Fruit fly (Drosophila melanogaster) whole organism, prepupa: ENCODE results near the gene MsrA.

Experiments
- Blimp-1 ChIP-seq: fragments of 200-800 bp; sonication (Bioruptor generic); optimal IDR thresholded peaks from 3 replicates; lab custom pipeline; 2017; ENCODE audit warnings: missing biosample characterization, missing genetic modification characterization, mild to moderate bottlenecking, moderate library complexity, missing genetic modification reagents
- CG10631 ChIP-seq: fragments of 200-800 bp; sonication (Bioruptor generic); optimal IDR thresholded peaks from 2 replicates; lab custom pipeline; 2016; ENCODE audit warnings: missing biosample characterization, missing genetic modification characterization
- CG10669 ChIP-seq: fragments of 200-800 bp; sonication (Bioruptor generic); optimal IDR thresholded peaks from 3 replicates; lab custom pipeline; 2018; ENCODE audit warnings: missing biosample characterization, mild to moderate bottlenecking, missing genetic modification characterization, moderate library complexity
- CG11294 ChIP-seq: fragments of 200-800 bp; sonication (Bioruptor generic); IDR thresholded peaks from 2 replicates; pipeline ENCODE4 v1.3.6; 2022; ENCODE audit warnings: missing biosample characterization, missing genetic modification characterization
- CG11762 ChIP-seq: fragments of 200-800 bp; sonication (Bioruptor generic); optimal IDR thresholded peaks from 3 replicates; lab custom pipeline; 2016; ENCODE audit warnings: missing biosample characterization, missing genetic modification characterization; ENCODE audit not compliant: insufficient read depth
- CG11902 ChIP-seq: fragments of 200-800 bp; sonication (Bioruptor generic); optimal IDR thresholded peaks from 3 replicates; lab custom pipeline; 2016; ENCODE audit warnings: missing biosample characterization, missing genetic modification characterization
- CG16779 ChIP-seq: fragments of 200-800 bp; sonication (Bioruptor generic); optimal IDR thresholded peaks from 3 replicates; lab custom pipeline; 2017; ENCODE audit warnings: missing biosample characterization, mild to moderate bottlenecking, missing genetic modification characterization
- CG3032 ChIP-seq: fragments of 200-800 bp; optimal IDR thresholded peaks from 2 replicates; lab custom pipeline; 2019; ENCODE audit warnings: missing biosample characterization, mild to moderate bottlenecking, missing genetic modification characterization, moderate library complexity
- CG31627 ChIP-seq: fragments of 200-800 bp; sonication (Bioruptor generic); optimal IDR thresholded peaks from 3 replicates; lab custom pipeline; 2016; ENCODE audit warnings: missing biosample characterization, missing genetic modification characterization
- CG32006 ChIP-seq: fragments of 200-800 bp; sonication (Bioruptor generic); optimal IDR thresholded peaks from 3 replicates; lab custom pipeline; 2017; ENCODE audit warnings: missing biosample characterization, mild to moderate bottlenecking, missing genetic modification characterization
- CG34406 ChIP-seq: fragments of 200-800 bp; sonication (Bioruptor generic); optimal IDR thresholded peaks from 3 replicates; lab custom pipeline; 2016; ENCODE audit warnings: missing biosample characterization, missing genetic modification characterization
- CG3919 ChIP-seq: fragments of 200-800 bp; sonication (Bioruptor generic); optimal IDR thresholded peaks from 3 replicates; lab custom pipeline; 2016; ENCODE audit warnings: missing biosample characterization, missing genetic modification characterization
- CG4318 ChIP-seq: fragments of 200-800 bp; sonication (Bioruptor generic); optimal IDR thresholded peaks from 3 replicates; lab custom pipeline; 2017; ENCODE audit warnings: missing biosample characterization, mild to moderate bottlenecking, missing genetic modification characterization
- CG6163 ChIP-seq: fragments of 200-800 bp; sonication (Bioruptor generic); IDR thresholded peaks from 3 replicates; pipeline ENCODE4 v1.3.6; 2022; ENCODE audit warnings: missing biosample characterization, missing genetic modification characterization
- CG6276 ChIP-seq: fragments of 200-800 bp; sonication (Bioruptor generic); optimal IDR thresholded peaks from 2 replicates; lab custom pipeline; 2017; ENCODE audit warnings: missing biosample characterization, mild to moderate bottlenecking, missing genetic modification characterization
- CG6792 ChIP-seq: fragments of 200-800 bp; sonication (Bioruptor generic); optimal IDR thresholded peaks from 3 replicates; lab custom pipeline; 2016; ENCODE audit warnings: missing biosample characterization, missing genetic modification characterization
- CG6808 ChIP-seq: fragments of 200-800 bp; sonication (Bioruptor generic); optimal IDR thresholded peaks from 3 replicates; lab custom pipeline; 2017; ENCODE audit warnings: missing biosample characterization, missing genetic modification characterization, mild to moderate bottlenecking, moderate library complexity, missing genetic modification reagents
- CG6854 ChIP-seq: fragments of 200-800 bp; sonication (Bioruptor generic); optimal IDR thresholded peaks from 2 replicates; lab custom pipeline; 2017; ENCODE audit warnings: missing biosample characterization, mild to moderate bottlenecking, missing genetic modification characterization
- CG8119 ChIP-seq: fragments of 200-800 bp; sonication (Bioruptor generic); IDR thresholded peaks from 3 replicates; pipeline ENCODE4 v1.3.6; 2022; ENCODE audit warnings: missing biosample characterization, missing genetic modification characterization
- CG8319 ChIP-seq: fragments of 200-800 bp; sonication (Bioruptor generic); optimal IDR thresholded peaks from 3 replicates; lab custom pipeline; 2016; ENCODE audit warnings: missing biosample characterization, missing genetic modification characterization
- CG8632 ChIP-seq: fragments of 200-800 bp; sonication (Bioruptor generic); optimal IDR thresholded peaks from 3 replicates; lab custom pipeline; 2016; ENCODE audit warnings: missing biosample characterization, missing genetic modification characterization
- CG9139 ChIP-seq: fragments of 200-800 bp; sonication (Bioruptor generic); optimal IDR thresholded peaks from 3 replicates; lab custom pipeline; 2017; ENCODE audit warnings: missing biosample characterization, mild to moderate bottlenecking, missing genetic modification characterization
- Eip78C ChIP-seq: fragments of 200-800 bp; sonication (Bioruptor generic); peaks from one replicate; lab custom pipeline; 2016; ENCODE audit warnings: missing biosample characterization, missing genetic modification characterization
- Eip93F ChIP-seq: fragments of 200-800 bp; sonication (Bioruptor generic); optimal IDR thresholded peaks from 2 replicates; lab custom pipeline; 2016; ENCODE audit warnings: missing biosample characterization, mild to moderate bottlenecking, missing genetic modification characterization
- Ets21C ChIP-seq: fragments of 200-800 bp; sonication (Bioruptor generic); optimal IDR thresholded peaks from 3 replicates; lab custom pipeline; 2016; ENCODE audit warnings: missing biosample characterization, missing genetic modification characterization
- Gug ChIP-seq: fragments of 200-800 bp; sonication (Bioruptor generic); IDR thresholded peaks from 2 replicates; pipeline ENCODE4 v1.3.6; 2022; ENCODE audit warnings: missing biosample characterization, missing genetic modification characterization
- Hr38 ChIP-seq: sonication (Bioruptor generic); optimal IDR thresholded peaks from 2 replicates; lab custom pipeline; 2016; ENCODE audit warnings: missing biosample characterization, missing genetic modification characterization
- Hr39 ChIP-seq: fragments of 200-800 bp; sonication (Bioruptor generic); optimal IDR thresholded peaks from 2 replicates; lab custom pipeline; 2016; ENCODE audit warnings: missing biosample characterization, missing genetic modification characterization
- Lpt ChIP-seq: fragments of 200-800 bp; sonication (Bioruptor generic); optimal IDR thresholded peaks from 3 replicates; lab custom pipeline; 2016; ENCODE audit warnings: missing biosample characterization, missing genetic modification characterization
- Met ChIP-seq: fragments of 200-800 bp; sonication (Bioruptor generic); optimal IDR thresholded peaks from 3 replicates; lab custom pipeline; 2016; ENCODE audit warnings: missing biosample characterization, missing genetic modification characterization
- Smox ChIP-seq: fragments of 200-800 bp; sonication (Bioruptor generic); optimal IDR thresholded peaks from 3 replicates; lab custom pipeline; 2016; ENCODE audit warnings: missing biosample characterization, missing genetic modification characterization
- Sox102F ChIP-seq: fragments of 200-800 bp; sonication (Bioruptor generic); optimal IDR thresholded peaks from 2 replicates; lab custom pipeline; 2016; ENCODE audit warnings: missing biosample characterization, mild to moderate bottlenecking, missing genetic modification characterization
- Sox15 ChIP-seq: fragments of 200-800 bp; sonication (Bioruptor generic); optimal IDR thresholded peaks from 3 replicates; lab custom pipeline; 2016; ENCODE audit warnings: missing biosample characterization, missing genetic modification characterization
- achi ChIP-seq: fragments of 200-800 bp; sonication (Bioruptor generic); optimal IDR thresholded peaks from 3 replicates; lab custom pipeline; 2016; ENCODE audit warnings: missing biosample characterization, missing genetic modification characterization
- acj6 ChIP-seq: fragments of 200-800 bp; sonication (Bioruptor generic); optimal IDR thresholded peaks from 3 replicates; lab custom pipeline; 2016; ENCODE audit warnings: missing biosample characterization, missing genetic modification characterization
- dac ChIP-seq: fragments of 200-800 bp; sonication (Bioruptor generic); optimal IDR thresholded peaks from 2 replicates; lab custom pipeline; 2017; ENCODE audit warnings: missing biosample characterization, mild to moderate bottlenecking, missing genetic modification characterization
- dsx ChIP-seq: fragments of 200-800 bp; optimal IDR thresholded peaks from 3 replicates; lab custom pipeline; 2019; ENCODE audit warnings: missing biosample characterization, mild to moderate bottlenecking, missing genetic modification characterization, moderate library complexity; ENCODE audit not compliant: poor library complexity, severe bottlenecking
- eg ChIP-seq: fragments of 200-800 bp; sonication (Bioruptor generic); IDR thresholded peaks from 3 replicates; pipeline ENCODE4 v1.3.6; 2022; ENCODE audit warnings: missing biosample characterization, missing genetic modification characterization
- esn ChIP-seq: fragments of 200-800 bp; sonication (Bioruptor generic); optimal IDR thresholded peaks from 2 replicates; lab custom pipeline; 2016; ENCODE audit warnings: missing biosample characterization, mild to moderate bottlenecking, missing genetic modification characterization, moderate library complexity
- fd59A ChIP-seq: fragments of 200-800 bp; sonication (Bioruptor generic); optimal IDR thresholded peaks from 2 replicates; lab custom pipeline; 2017; ENCODE audit warnings: missing biosample characterization, mild to moderate bottlenecking, missing genetic modification characterization, missing genetic modification reagents
- fd85E ChIP-seq: fragments of 200-800 bp; sonication (Bioruptor generic); optimal IDR thresholded peaks from 3 replicates; lab custom pipeline; 2016; ENCODE audit warnings: missing biosample characterization, missing genetic modification characterization
- fkh ChIP-seq: fragments of 200-800 bp; sonication (Bioruptor generic); optimal IDR thresholded peaks from 3 replicates; lab custom pipeline; 2017; ENCODE audit warnings: missing biosample characterization, mild to moderate bottlenecking, missing genetic modification characterization, moderate library complexity
- lz ChIP-seq: fragments of 200-800 bp; sonication (Bioruptor generic); optimal IDR thresholded peaks from 3 replicates; lab custom pipeline; 2016; ENCODE audit warnings: missing biosample characterization, missing genetic modification characterization
- net ChIP-seq: fragments of 200-800 bp; sonication (Bioruptor generic); optimal IDR thresholded peaks from 3 replicates; lab custom pipeline; 2016; ENCODE audit warnings: missing biosample characterization, missing genetic modification characterization
- pdm3 ChIP-seq: fragments of 200-800 bp; sonication (Bioruptor generic); optimal IDR thresholded peaks from 3 replicates; lab custom pipeline; 2016; ENCODE audit warnings: missing biosample characterization, missing genetic modification characterization
- salr ChIP-seq, 2 experiments: fragments of 200-800 bp; sonication (Bioruptor generic); optimal IDR thresholded peaks; 3 replicates each; lab custom pipeline; 2016 to 2018; ENCODE audit warnings: missing biosample characterization in 2 of 2, missing genetic modification characterization in 2 of 2, mild to moderate bottlenecking in 1 of 2
- svp ChIP-seq: fragments of 200-800 bp; sonication (Bioruptor generic); peaks from one replicate; lab custom pipeline; 2016; ENCODE audit warnings: missing biosample characterization, missing genetic modification characterization
- topi ChIP-seq: fragments of 200-800 bp; sonication (Bioruptor generic); optimal IDR thresholded peaks from 3 replicates; lab custom pipeline; 2016; ENCODE audit warnings: missing biosample characterization, missing genetic modification characterization
- vri ChIP-seq: fragments of 200-800 bp; sonication (Bioruptor generic); optimal IDR thresholded peaks from 3 replicates; lab custom pipeline; 2016; ENCODE audit warnings: missing biosample characterization, mild to moderate bottlenecking, missing genetic modification characterization

The MsrA gene

dm6 chr3L:15536550-15536949 lies 25.7 kb downstream of the MsrA start:
- peak; percentile 71 for TF ChIP-seq svp (GFP tag; lab: Kevin White, UChicago)
- TF ChIP-seq Met (GFP tag; lab: Kevin White, UChicago) = no peak

- TF ChIP-seq net (GFP tag; lab: Kevin White, UChicago) (peak; percentile 71), dac (GFP tag; lab: Kevin White, UChicago) (peak; percentile 41), CG16779 (peak; percentile 30), CG6163 (GFP tag; lab: Robert Waterston, UW) (peak; percentile 36; the same call in 2 of the 3 replicates), fd85E (GFP tag; lab: Kevin White, UChicago) (no peak), dsx (GFP tag; lab: Kevin White, UChicago) (peak; percentile 51), CG4318 (GFP tag; lab: Kevin White, UChicago) (peak; percentile 71), CG6808 (GFP tag; lab: Kevin White, UChicago) (peak; percentile 64), achi (GFP tag; lab: Kevin White, UChicago) (peak; percentile 76), salr (GFP tag; optimal IDR thresholded peaks at IDR 0.05; lab: Kevin White, UChicago) (peak in 1 of 2 experiments; percentile 84), CG6276 (GFP tag; lab: Kevin White, UChicago) (peak; percentile 79), CG6854 (GFP tag; lab: Kevin White, UChicago) (no peak), CG8319 (GFP tag; lab: Kevin White, UChicago) (peak; percentile 21), CG6792 (peak; percentile 27), CG3919 (peak; percentile 45), Lpt (GFP tag; lab: Kevin White, UChicago) (peak; percentile 66), acj6 (GFP tag; lab: Kevin White, UChicago) (peak; percentile 55), esn (GFP tag; lab: Kevin White, UChicago) (peak; percentile 46), CG10669 (GFP tag; lab: Kevin White, UChicago) (peak; percentile 57), Smox (GFP tag; lab: Kevin White, UChicago) (peak; percentile 55), Hr39 (peak; percentile 47), Sox102F (GFP tag; lab: Kevin White, UChicago) (peak; percentile 31), Blimp-1 (GFP tag; lab: Kevin White, UChicago) (no peak), eg (GFP tag; lab: Robert Waterston, UW) (peak; percentile 62; the same call in 1 of the 3 replicates), CG10631 (GFP tag; lab: Kevin White, UChicago) (peak; percentile 70), fd59A (peak; percentile 27), Gug (GFP tag; lab: Robert Waterston, UW) (peak; percentile 71), vri (GFP tag; lab: Kevin White, UChicago) (no peak), CG3032 (tag; lab: Kevin White, UChicago) (peak; percentile 56), CG11902 (GFP tag; lab: Kevin White, UChicago) (peak; percentile 5), pdm3 (GFP tag; lab: Kevin White, UChicago) (peak; percentile 68), Hr38 (no peak), Met (GFP tag; lab: Kevin White, UChicago) (peak; percentile 56), CG31627 (GFP tag; lab: Kevin White, UChicago) (peak; percentile 37), lz (peak; percentile 51), CG34406 (GFP tag; lab: Kevin White, UChicago) (peak; percentile 48), CG8632 (peak; percentile 29), CG32006 (GFP tag; lab: Kevin White, UChicago) (peak; percentile 90), fkh (GFP tag; lab: Kevin White, UChicago) (no peak), CG11762 (GFP tag; lab: Kevin White, UChicago) (peak; percentile 59), Sox15 (GFP tag; lab: Kevin White, UChicago) (peak; percentile 35), CG8119 (GFP tag; lab: Robert Waterston, UW) (peak; percentile 58; the same call in 2 of the 3 replicates), CG9139 (GFP tag; lab: Kevin White, UChicago) (no peak), CG11294 (GFP tag; lab: Robert Waterston, UW) (peak; percentile 42; the same call in 1 of the 2 replicates), Eip78C (peak; percentile 93), Ets21C (GFP tag; lab: Kevin White, UChicago) (no peak), Eip93F (GFP tag; lab: Kevin White, UChicago) (no peak), topi (peak; percentile 49)
These were observed 27.2 kb downstream of the MsrA start for dm6 chr3L:15537916-15538581.
